Worm (Caenorhabditis elegans): ENCODE measurements around the gene pqe-1.

DNA sequence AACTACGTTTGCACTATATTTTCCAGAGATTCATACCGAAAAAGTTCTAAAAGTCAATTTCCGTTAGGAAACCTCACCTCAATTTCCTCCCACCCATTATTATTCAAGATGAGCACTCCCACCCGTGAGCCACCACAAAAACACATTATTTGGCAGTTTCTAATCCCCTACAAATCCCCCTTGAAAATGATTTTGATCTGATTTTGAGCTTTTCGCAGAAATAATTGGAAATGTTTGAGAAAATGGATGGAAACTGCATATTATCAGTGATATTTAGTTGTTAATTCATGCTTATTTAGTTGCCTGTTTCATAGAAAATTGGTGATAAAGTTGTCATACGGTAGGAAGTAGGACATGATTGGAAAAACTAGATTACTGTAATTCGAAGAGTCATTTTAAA, 29.5 kb downstream of the pqe-1 start:
- TF ChIP-seq pha-4 (tag; optimal IDR thresholded peaks at IDR 0.05) (no peak), fos-1 (tag; optimal IDR thresholded peaks at IDR 0.05) (no peak), daf-12 (tag; optimal IDR thresholded peaks at IDR 0.05) (no peak), elt-2 (tag; optimal IDR thresholded peaks at IDR 0.05) (no peak), nhr-25 (tag; optimal IDR thresholded peaks at IDR 0.05) (no peak), unc-39 (tag; optimal IDR thresholded peaks at IDR 0.05) (no peak), ceh-28 (tag; optimal IDR thresholded peaks at IDR 0.05) (no peak), nhr-23 (tag; optimal IDR thresholded peaks at IDR 0.05) (no peak), elt-3 (tag; optimal IDR thresholded peaks at IDR 0.05) (no peak), sea-2 (GFP tag; optimal IDR thresholded peaks at IDR 0.05) (no peak), fkh-10 (GFP tag; optimal IDR thresholded peaks at IDR 0.05) (no peak), nhr-76 (tag; optimal IDR thresholded peaks at IDR 0.05) (no peak), nhr-67 (tag; optimal IDR thresholded peaks at IDR 0.05) (no peak)

All from whole organism, L3 larva.